Worm (Caenorhabditis elegans): ENCODE measurements around the gene Y58A7A.2.

ce11 chrV:5030715-5031114 is 41.3 kb downstream of the Y58A7A.2 start, which contains the start of gene swt-7:
- no peak for TF ChIP-seq elt-2 (tag; optimal IDR thresholded peaks at IDR 0.05)
- TF ChIP-seq fkh-10 (GFP tag; optimal IDR thresholded peaks at IDR 0.05): no peak
- TF ChIP-seq fkh-2 (tag; optimal IDR thresholded peaks at IDR 0.05): no peak

Data from whole organism, L3 larva.